Worm (Caenorhabditis elegans): Measurements from ENCODE around the gene vhp-1.

ce11 chrII:5293287-5293850 lies 29.7 kb upstream of the vhp-1 start, which contains the start of gene ZK622.1:
- TF ChIP-seq hnd-1 (tag; optimal IDR thresholded peaks at IDR 0.05) (peak; percentile 19), ama-1 (optimal IDR thresholded peaks at IDR 0.05) (no peak), pes-1 (GFP tag; IDR thresholded peaks at IDR 0.05) (peak; percentile 85)

Data from whole organism, early embryonic.